Fruit fly (Drosophila melanogaster): ENCODE results near the gene CG5162.
A peak's percentile ranks its signal among the peaks of the same experiment; 100 is the strongest.

CG5162 gene

DNA sequence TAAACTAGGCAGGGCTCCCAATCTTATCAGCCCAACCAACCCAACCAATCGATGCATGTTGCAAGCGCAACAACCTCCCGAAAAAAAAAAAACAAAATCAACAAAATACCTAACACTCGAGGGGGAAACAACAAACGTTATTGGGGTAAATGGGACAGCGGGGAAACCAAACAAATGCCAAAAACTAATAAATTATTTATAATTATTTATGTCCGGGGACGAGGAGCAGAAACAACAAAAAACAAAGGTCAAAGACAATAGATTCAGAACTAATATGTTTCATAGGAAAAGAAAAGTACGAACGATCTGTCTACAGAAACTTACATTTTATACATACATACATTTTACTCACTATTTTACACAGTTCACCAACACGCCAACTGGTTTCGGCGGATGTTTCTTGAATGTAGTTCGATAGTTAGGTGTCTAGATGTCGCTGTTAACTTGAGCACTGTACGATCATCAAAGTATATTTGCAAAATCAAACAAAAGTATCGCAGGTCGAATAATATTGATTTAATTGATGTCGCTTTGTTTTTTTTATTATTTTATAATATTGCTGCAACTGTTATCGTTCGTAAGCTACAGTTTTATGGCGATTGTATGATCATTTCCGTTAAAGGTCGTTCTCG lies 39.4 kb upstream of the CG5162 start (continued):
- TF ChIP-seq CG17328 (GFP tag; IDR thresholded peaks at IDR 0.05) (no peak), TFAM (GFP tag; optimal IDR thresholded peaks at IDR 0.05) (no peak), CG11723 (GFP tag; optimal IDR thresholded peaks at IDR 0.05) (no peak), Ssrp (tag; optimal IDR thresholded peaks at IDR 0.05) (no peak), BtbVII (GFP tag; optimal IDR thresholded peaks at IDR 0.05) (no peak), tll (GFP tag; optimal IDR thresholded peaks at IDR 0.05) (no peak), onecut (GFP tag; IDR thresholded peaks at IDR 0.05) (0 out of 2 replicates have a peak, but pooled peaks have one; percentile 11), pb (GFP tag; optimal IDR thresholded peaks at IDR 0.05) (no peak), CG2116 (GFP tag; optimal IDR thresholded peaks at IDR 0.05) (no peak), crol (GFP tag; IDR thresholded peaks at IDR 0.05) (no peak), z (GFP tag; IDR thresholded peaks at IDR 0.05) (no peak), Neu2 (GFP tag; optimal IDR thresholded peaks at IDR 0.05; ENCODE audit: borderline replicate concordance) (no peak), nerfin-1 (tag; optimal IDR thresholded peaks at IDR 0.05) (no peak), Antp (GFP tag; optimal IDR thresholded peaks at IDR 0.05) (peak; percentile 24), Pdp1 (GFP tag; optimal IDR thresholded peaks at IDR 0.05) (peak; percentile 31 to 32), lola (GFP tag; optimal IDR thresholded peaks at IDR 0.05) (peak in 1 of 3 experiments; percentile 7), Ptx1 (GFP tag; IDR thresholded peaks at IDR 0.05) (peak; percentile 49; the same call in 1 of the 2 replicates), Bteb2 (GFP tag; optimal IDR thresholded peaks at IDR 0.05) (no peak), CG42726 (GFP tag; IDR thresholded peaks at IDR 0.05; ENCODE audit: partially characterized antibody) (peak; percentile 58; the same call in 1 of the 2 replicates), sr (GFP tag; IDR thresholded peaks at IDR 0.05) (no peak), CG8388 (GFP tag; optimal IDR thresholded peaks at IDR 0.05) (no peak), btn (GFP tag; optimal IDR thresholded peaks at IDR 0.05) (no peak), CG7963 (GFP tag; IDR thresholded peaks at IDR 0.05; ENCODE audit: partially characterized antibody) (0 out of 3 replicates have a peak, but pooled peaks have one; percentile 10), CG16863 (GFP tag; optimal IDR thresholded peaks at IDR 0.05) (no peak), Fer2 (tag; optimal IDR thresholded peaks at IDR 0.05) (no peak), Ada2b (GFP tag; IDR thresholded peaks at IDR 0.05) (no peak), CG7839 (tag; optimal IDR thresholded peaks at IDR 0.05) (peak; percentile 27), CG33557 (GFP tag; optimal IDR thresholded peaks at IDR 0.05) (peak; percentile 17), wor (GFP tag; IDR thresholded peaks at IDR 0.05) (no peak), esg (GFP tag; conservative IDR thresholded peaks at IDR 0.05) (no peak), CG10321 (GFP tag; IDR thresholded peaks at IDR 0.05) (no peak), CG14860 (GFP tag; IDR thresholded peaks at IDR 0.05; ENCODE audit: partially characterized antibody) (no peak), CG9727 (GFP tag; optimal IDR thresholded peaks at IDR 0.05) (no peak), chm (GFP tag; IDR thresholded peaks at IDR 0.05) (0 out of 2 replicates have a peak, but pooled peaks have one; percentile 15), grau (tag; optimal IDR thresholded peaks at IDR 0.05) (peak; percentile 37), NK7.1 (GFP tag; optimal IDR thresholded peaks at IDR 0.05) (no peak), dpn (GFP tag; optimal IDR thresholded peaks at IDR 0.05) (peak; percentile 14 to 35), Nf-YA (GFP tag; IDR thresholded peaks at IDR 0.05) (no peak), CG7556 (GFP tag; optimal IDR thresholded peaks at IDR 0.05) (no peak), CkIIα-i1 (GFP tag; IDR thresholded peaks at IDR 0.05) (no peak), trh (GFP tag; optimal IDR thresholded peaks at IDR 0.05) (no peak), cg (GFP tag; optimal IDR thresholded peaks at IDR 0.05) (no peak), CG6854 (GFP tag; optimal IDR thresholded peaks at IDR 0.05) (no peak), Sin3A (optimal IDR thresholded peaks at IDR 0.05) (no peak), luna (GFP tag; optimal IDR thresholded peaks at IDR 0.05) (no peak), chif (GFP tag; optimal IDR thresholded peaks at IDR 0.05) (peak in 1 of 2 experiments; percentile 50), p53 (GFP tag; optimal IDR thresholded peaks at IDR 0.05) (no peak), slbo (GFP tag; IDR thresholded peaks at IDR 0.05) (peak; percentile 62; the same call in 1 of the 2 replicates), ssp (GFP tag; IDR thresholded peaks at IDR 0.05) (peak; percentile 17; the same call in 1 of the 2 replicates), Nf-YC (tag; optimal IDR thresholded peaks at IDR 0.05) (peak; percentile 13)
